Fruit fly (Drosophila melanogaster): Measurements from ENCODE around the gene CG32079.
A peak's percentile ranks its signal among the peaks of the same experiment; 100 is the strongest.

The CG32079 gene

DNA sequence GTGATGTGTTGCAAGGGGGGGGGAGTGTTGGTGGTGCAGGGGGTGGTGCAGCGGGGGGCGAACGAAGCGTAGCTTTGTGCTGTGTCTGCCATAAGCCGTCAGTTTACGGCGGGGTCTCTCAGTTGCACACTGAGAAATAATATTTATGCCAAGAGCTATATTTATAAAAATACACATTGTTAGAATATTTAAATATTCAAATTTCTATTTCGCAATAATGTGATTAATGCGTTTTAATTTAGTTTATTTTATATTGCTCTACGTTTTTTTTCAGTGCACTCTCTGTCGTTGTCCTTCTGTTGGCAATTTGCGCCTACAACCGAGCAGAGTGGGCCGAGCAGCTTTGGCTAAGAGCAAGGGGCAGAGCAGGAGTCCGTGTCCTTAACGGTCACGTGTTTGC, 38.7 kb upstream of the CG32079 start (continued):
- TF ChIP-seq Blimp-1 (GFP tag; optimal IDR thresholded peaks at IDR 0.05) (no peak), Sox102F (GFP tag; optimal IDR thresholded peaks at IDR 0.05) (no peak), CG1621 (tag; optimal IDR thresholded peaks at IDR 0.05) (no peak), spab (GFP tag; optimal IDR thresholded peaks at IDR 0.05) (peak; percentile 1), Sox14 (GFP tag; optimal IDR thresholded peaks at IDR 0.05) (no peak), achi (GFP tag; optimal IDR thresholded peaks at IDR 0.05) (no peak), Eip93F (GFP tag; optimal IDR thresholded peaks at IDR 0.05) (no peak), fd85E (GFP tag; optimal IDR thresholded peaks at IDR 0.05) (no peak), Gug (GFP tag; IDR thresholded peaks at IDR 0.05) (no peak), CG7368 (GFP tag; optimal IDR thresholded peaks at IDR 0.05) (no peak), CG3032 (tag; optimal IDR thresholded peaks at IDR 0.05) (peak; percentile 9), CG11762 (GFP tag; optimal IDR thresholded peaks at IDR 0.05; ENCODE audit: insufficient read depth) (no peak), Ets21C (GFP tag; optimal IDR thresholded peaks at IDR 0.05) (no peak), fd59A (GFP tag; optimal IDR thresholded peaks at IDR 0.05) (no peak), lz (GFP tag; optimal IDR thresholded peaks at IDR 0.05) (no peak), CG6854 (GFP tag; optimal IDR thresholded peaks at IDR 0.05) (no peak), eg (GFP tag; IDR thresholded peaks at IDR 0.05) (0 out of 3 replicates have a peak, but pooled peaks have one; percentile 21), CG3919 (GFP tag; optimal IDR thresholded peaks at IDR 0.05) (no peak), CG11902 (GFP tag; optimal IDR thresholded peaks at IDR 0.05) (no peak), CG11294 (GFP tag; IDR thresholded peaks at IDR 0.05) (peak; percentile 29; the same call in 1 of the 2 replicates), CG8319 (GFP tag; optimal IDR thresholded peaks at IDR 0.05) (no peak)

DNA sequence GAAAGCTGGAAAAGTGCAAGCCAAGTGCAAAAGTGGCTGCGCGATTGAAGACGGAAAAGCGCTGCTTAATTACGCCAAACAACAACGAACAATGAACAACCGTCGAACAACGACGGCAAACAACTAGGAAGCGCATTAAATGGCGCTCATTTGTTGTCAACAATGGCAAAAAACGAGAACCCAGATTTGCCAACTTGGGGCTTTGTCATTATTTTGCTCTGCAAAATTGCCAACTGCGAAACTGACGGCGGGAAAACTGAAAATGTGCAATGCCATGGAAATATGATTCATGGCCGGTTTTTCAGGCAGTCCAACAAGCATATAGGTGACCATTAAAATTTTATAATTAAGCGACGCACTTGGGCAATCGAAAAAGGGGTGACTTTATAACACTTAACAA, 36.8 kb upstream of the CG32079 start:
- TF ChIP-seq Lpt (GFP tag; optimal IDR thresholded peaks at IDR 0.05) (no peak), Eip93F (GFP tag; optimal IDR thresholded peaks at IDR 0.05) (no peak), pdm3 (GFP tag; optimal IDR thresholded peaks at IDR 0.05) (no peak), Ets21C (GFP tag; optimal IDR thresholded peaks at IDR 0.05) (no peak), dac (GFP tag; optimal IDR thresholded peaks at IDR 0.05) (no peak), Gug (GFP tag; IDR thresholded peaks at IDR 0.05) (no peak), Met (GFP tag; optimal IDR thresholded peaks at IDR 0.05) (no peak), svp (GFP tag) (no peak)

DNA sequence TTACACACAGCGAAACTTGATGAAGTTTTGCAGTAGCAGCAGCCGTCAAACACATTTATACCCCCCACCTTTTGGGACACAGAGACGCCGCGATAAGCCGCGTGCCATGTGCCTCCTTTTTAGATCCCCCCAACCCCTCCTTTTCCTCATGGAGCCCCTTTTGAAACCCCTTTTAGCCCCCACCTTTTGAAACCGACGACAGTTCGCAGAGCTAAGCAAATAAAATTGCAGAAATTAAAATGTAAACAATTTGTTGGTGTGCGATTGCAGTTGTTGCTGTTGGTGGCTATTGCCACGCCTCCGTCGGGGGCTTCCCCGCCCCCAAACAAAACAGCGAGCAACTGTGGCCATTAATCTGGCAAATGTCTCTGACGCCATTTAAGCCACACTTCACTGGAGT, 36.1 kb upstream of the CG32079 start:
- TF ChIP-seq CG31627 (GFP tag; optimal IDR thresholded peaks at IDR 0.05): no peak
- no peak for TF ChIP-seq CG10631 (GFP tag; optimal IDR thresholded peaks at IDR 0.05)
- no peak for TF ChIP-seq svp (GFP tag)
- no peak for TF ChIP-seq CG16779 (tag; optimal IDR thresholded peaks at IDR 0.05)
- no peak for TF ChIP-seq spab (GFP tag; optimal IDR thresholded peaks at IDR 0.05)
- no peak for TF ChIP-seq CG11294 (GFP tag; IDR thresholded peaks at IDR 0.05)
- TF ChIP-seq CG8119 (GFP tag; IDR thresholded peaks at IDR 0.05): no peak
- no peak for TF ChIP-seq net (GFP tag; optimal IDR thresholded peaks at IDR 0.05)
- TF ChIP-seq Ets96B (tag; optimal IDR thresholded peaks at IDR 0.05): no peak

DNA sequence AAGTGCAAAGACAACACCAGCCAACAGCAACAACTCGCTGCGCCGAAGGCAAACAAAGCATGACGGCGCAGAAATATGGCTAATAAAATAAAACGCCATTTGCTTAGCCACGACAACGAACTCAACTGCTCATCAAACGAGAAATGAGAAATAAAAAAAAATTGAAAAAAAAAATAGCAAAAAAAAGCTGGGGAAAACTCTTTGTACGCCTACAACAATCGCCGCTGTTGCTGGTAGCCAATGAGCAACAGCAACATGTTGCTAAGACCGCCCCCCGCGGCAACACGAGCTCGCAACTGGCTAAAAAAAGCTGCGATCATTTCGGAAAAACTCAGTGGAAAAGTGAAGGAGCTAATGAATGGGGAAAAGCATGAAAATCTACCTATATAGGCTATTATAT, 35.5 kb upstream of the CG32079 start:
- TF ChIP-seq CG6808 (GFP tag; optimal IDR thresholded peaks at IDR 0.05) (no peak), CG15336 (GFP tag; IDR thresholded peaks at IDR 0.05) (0 out of 2 replicates have a peak, but pooled peaks have one; percentile 31), Eip78C (GFP tag) (peak; percentile 18), CG6276 (GFP tag; optimal IDR thresholded peaks at IDR 0.05) (peak; percentile 25), CG3032 (tag; optimal IDR thresholded peaks at IDR 0.05) (no peak), achi (GFP tag; optimal IDR thresholded peaks at IDR 0.05) (no peak), CG8119 (GFP tag; IDR thresholded peaks at IDR 0.05) (peak; percentile 66; the same call in 2 of the 3 replicates), CG32006 (GFP tag; optimal IDR thresholded peaks at IDR 0.05) (peak; percentile 3), eg (GFP tag; IDR thresholded peaks at IDR 0.05) (0 out of 3 replicates have a peak, but pooled peaks have one; percentile 30)
